Fruit fly (Drosophila melanogaster): ENCODE results near the gene sl.

Gene sl

DNA sequence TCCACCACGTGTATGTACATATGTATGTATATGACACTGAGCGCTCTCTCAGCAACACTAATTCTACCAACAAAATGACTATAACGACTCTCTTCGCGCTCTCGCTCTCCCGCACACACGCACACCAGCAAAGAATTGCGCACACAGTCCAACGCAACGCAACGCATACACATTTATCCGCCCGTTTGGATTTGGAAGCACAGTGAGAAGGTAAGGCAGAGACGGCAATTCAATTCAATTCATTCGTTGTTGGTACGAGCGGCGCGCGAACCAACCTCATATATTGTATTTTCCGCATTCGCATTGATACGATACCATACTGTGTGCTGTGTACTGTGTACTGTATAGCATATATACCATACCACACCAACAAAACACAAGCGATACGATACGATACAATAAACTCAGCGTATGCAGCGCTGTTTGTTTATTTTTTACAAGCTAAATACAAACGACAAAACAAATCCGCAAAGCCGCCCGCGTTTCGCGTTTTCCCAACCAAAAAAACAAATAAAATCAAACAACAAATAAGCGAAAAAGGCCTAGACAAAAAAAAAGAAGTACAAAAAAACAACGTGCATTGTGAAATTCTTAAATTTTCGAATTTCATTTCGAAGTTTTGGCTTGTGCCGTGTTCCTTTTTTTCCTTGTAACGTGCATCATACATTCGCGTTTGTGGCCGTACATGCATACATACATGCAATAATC lies 16.5 kb upstream of the sl start, which contains the start of the genes CG9921 and Dsp1 (continued):
- TF ChIP-seq Ada2b (GFP tag; IDR thresholded peaks at IDR 0.05), result no peak
- no peak for TF ChIP-seq aop (GFP tag; IDR thresholded peaks at IDR 0.05)
- TF ChIP-seq CG10654 (GFP tag; optimal IDR thresholded peaks at IDR 0.05), result no peak
- TF ChIP-seq sisA (GFP tag; IDR thresholded peaks at IDR 0.05), result no peak
- no peak for TF ChIP-seq pan (optimal IDR thresholded peaks at IDR 0.05)
- TF ChIP-seq pan (GFP tag; optimal IDR thresholded peaks at IDR 0.05 in 1 of 2, IDR thresholded peaks at IDR 0.05 in 1 of 2), result no peak
- no peak for TF ChIP-seq CG4328 (GFP tag; optimal IDR thresholded peaks at IDR 0.05)
- no peak for TF ChIP-seq Ptx1 (GFP tag; IDR thresholded peaks at IDR 0.05)
- no peak for TF ChIP-seq kni (GFP tag; optimal IDR thresholded peaks at IDR 0.05)
- TF ChIP-seq Hey (tag; optimal IDR thresholded peaks at IDR 0.05), result no peak
- TF ChIP-seq CG34224 (GFP tag; IDR thresholded peaks at IDR 0.05; ENCODE audit: partially characterized antibody), result 0 out of 3 replicates have a peak, but pooled peaks have one; percentile 47
- no peak for TF ChIP-seq Chrac-16 (GFP tag; optimal IDR thresholded peaks at IDR 0.05)
- TF ChIP-seq zfh2 (GFP tag; optimal IDR thresholded peaks at IDR 0.05), result no peak
- no peak for TF ChIP-seq tgo (GFP tag; IDR thresholded peaks at IDR 0.05)
- TF ChIP-seq kah (GFP tag; optimal IDR thresholded peaks at IDR 0.05), result no peak
- no peak for TF ChIP-seq ranshi (GFP tag; IDR thresholded peaks at IDR 0.05)
- no peak for TF ChIP-seq ase (GFP tag; IDR thresholded peaks at IDR 0.05)
- TF ChIP-seq pho (GFP tag; optimal IDR thresholded peaks at IDR 0.05), result no peak
- peak in 1 of 2 experiments; percentile 56 for TF ChIP-seq eve (GFP tag; optimal IDR thresholded peaks at IDR 0.05)
- TF ChIP-seq ham (GFP tag; IDR thresholded peaks at IDR 0.05), result no peak
- TF ChIP-seq nau (GFP tag; optimal IDR thresholded peaks at IDR 0.05), result no peak
- no peak for TF ChIP-seq CG10565 (GFP tag; optimal IDR thresholded peaks at IDR 0.05)
- no peak for TF ChIP-seq wor (GFP tag; IDR thresholded peaks at IDR 0.05)
- no peak for TF ChIP-seq CG17385 (GFP tag; optimal IDR thresholded peaks at IDR 0.05)
- TF ChIP-seq trh (GFP tag; optimal IDR thresholded peaks at IDR 0.05), result no peak
- no peak for TF ChIP-seq dati (GFP tag; IDR thresholded peaks at IDR 0.05)
- no peak for TF ChIP-seq CG30403 (GFP tag; optimal IDR thresholded peaks at IDR 0.05)
- peak in 1 of 3 experiments; percentile 44 for TF ChIP-seq lola (GFP tag; optimal IDR thresholded peaks at IDR 0.05)
- TF ChIP-seq CG10209 (GFP tag; optimal IDR thresholded peaks at IDR 0.05), result no peak
- no peak for TF ChIP-seq CG14710 (tag; optimal IDR thresholded peaks at IDR 0.05)
- TF ChIP-seq CG9437 (GFP tag; optimal IDR thresholded peaks at IDR 0.05), result no peak
- TF ChIP-seq gcm (GFP tag; optimal IDR thresholded peaks at IDR 0.05), result no peak
- no peak for TF ChIP-seq zen (tag; optimal IDR thresholded peaks at IDR 0.05)
- no peak for TF ChIP-seq Dek (tag; optimal IDR thresholded peaks at IDR 0.05)
- TF ChIP-seq CG11085 (GFP tag; IDR thresholded peaks at IDR 0.05), result no peak
- TF ChIP-seq bab2 (GFP tag; optimal IDR thresholded peaks at IDR 0.05), result no peak
- TF ChIP-seq CG7271 (tag; optimal IDR thresholded peaks at IDR 0.05), result no peak
- TF ChIP-seq Eip74EF (GFP tag; optimal IDR thresholded peaks at IDR 0.05), result no peak
- peak; percentile 63 for TF ChIP-seq pfk (GFP tag; optimal IDR thresholded peaks at IDR 0.05)
- no peak for TF ChIP-seq CG9797 (GFP tag; optimal IDR thresholded peaks at IDR 0.05)
- no peak for TF ChIP-seq Hr3 (GFP tag; optimal IDR thresholded peaks at IDR 0.05)
- no peak for TF ChIP-seq CG6854 (GFP tag; optimal IDR thresholded peaks at IDR 0.05)
- TF ChIP-seq crp (GFP tag; optimal IDR thresholded peaks at IDR 0.05), result no peak
- TF ChIP-seq CG34376 (GFP tag; optimal IDR thresholded peaks at IDR 0.05), result peak; percentile 61
- no peak for TF ChIP-seq Bteb2 (GFP tag; optimal IDR thresholded peaks at IDR 0.05)
- TF ChIP-seq CG2712 (tag; optimal IDR thresholded peaks at IDR 0.05), result no peak
- no peak for TF ChIP-seq ewg (GFP tag; optimal IDR thresholded peaks at IDR 0.05)
- TF ChIP-seq CG11398 (GFP tag; optimal IDR thresholded peaks at IDR 0.05), result no peak
- TF ChIP-seq lab (GFP tag; optimal IDR thresholded peaks at IDR 0.05), result peak; percentile 0
- no peak for TF ChIP-seq Nf-YA (GFP tag; IDR thresholded peaks at IDR 0.05)

All from whole organism, embryonic.